Worm (Caenorhabditis elegans): ENCODE measurements around the gene set-17.

DNA sequence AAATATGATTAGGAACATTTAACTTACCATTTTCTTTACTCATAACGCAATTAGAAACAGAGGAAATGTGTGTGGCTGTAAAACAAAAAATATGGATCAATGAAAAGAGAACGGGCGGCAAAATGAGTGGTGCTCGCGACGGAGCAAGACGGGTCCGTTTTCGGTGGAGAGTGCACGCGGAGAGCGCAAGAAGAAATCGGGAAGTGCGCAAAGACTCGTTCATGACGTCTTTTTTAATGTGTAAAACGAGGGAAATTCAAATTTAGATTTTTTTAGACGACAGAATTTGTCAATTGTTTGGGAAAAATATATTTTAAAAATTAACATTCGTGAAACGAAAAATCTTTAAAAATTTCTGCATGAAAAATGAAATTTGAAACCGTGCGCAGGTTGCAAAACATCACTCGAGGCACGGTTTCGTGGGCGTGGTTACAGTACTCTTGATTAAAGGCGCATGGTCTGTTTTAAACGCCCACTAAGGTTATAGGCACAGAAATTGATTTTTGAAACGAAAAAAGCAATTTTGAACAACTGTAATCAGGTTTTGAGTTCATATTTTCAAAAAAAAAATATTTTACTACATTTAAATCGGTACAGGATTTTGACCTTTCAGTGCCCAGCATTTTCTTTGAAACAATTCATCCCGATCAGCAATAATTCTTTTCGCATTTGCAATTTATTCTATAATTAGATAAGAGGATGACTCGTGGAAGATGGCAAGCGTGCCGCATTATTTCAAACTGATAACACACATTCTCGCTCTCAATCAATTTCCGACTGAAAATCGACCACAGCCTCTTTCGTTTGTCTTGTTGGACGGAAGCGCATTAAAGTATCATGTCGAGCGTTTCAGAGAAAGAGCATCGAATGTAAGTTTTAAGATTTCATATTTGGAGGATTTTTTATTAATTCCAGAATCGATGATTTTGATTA lies 29.2 kb upstream of the set-17 start, which contains the start of the genes szy-20 and C18E9.5:
- TF ChIP-seq unc-3 (GFP tag; conservative IDR thresholded peaks at IDR 0.05) (no peak), unc-3 (tag; optimal IDR thresholded peaks at IDR 0.05) (peak; percentile 48), che-1 (tag; optimal IDR thresholded peaks at IDR 0.05) (no peak), ttx-3 (tag; optimal IDR thresholded peaks at IDR 0.05) (no peak), tbx-2 (tag; optimal IDR thresholded peaks at IDR 0.05) (peak; percentile 28), ama-1 (optimal IDR thresholded peaks at IDR 0.05) (no peak), eyg-1 (tag; optimal IDR thresholded peaks at IDR 0.05) (no peak), nhr-11 (tag; optimal IDR thresholded peaks at IDR 0.05) (no peak), dmd-4 (tag; optimal IDR thresholded peaks at IDR 0.05; ENCODE audit: borderline replicate concordance) (no peak), nfya-1 (tag; optimal IDR thresholded peaks at IDR 0.05) (peak; percentile 67), ceh-18 (tag; optimal IDR thresholded peaks at IDR 0.05) (peak; percentile 47)

Measured in whole organism, late embryonic.